Fruit fly (Drosophila melanogaster) whole organism, prepupa: ENCODE results near the gene JMJD5.

Experiments
- CG31627 ChIP-seq: fragments of 200-800 bp; sonication (Bioruptor generic); optimal IDR thresholded peaks from 3 replicates; lab custom pipeline; 2016; ENCODE audit warnings: missing biosample characterization, missing genetic modification characterization
- fd59A ChIP-seq: fragments of 200-800 bp; sonication (Bioruptor generic); optimal IDR thresholded peaks from 2 replicates; lab custom pipeline; 2017; ENCODE audit warnings: missing biosample characterization, mild to moderate bottlenecking, missing genetic modification characterization, missing genetic modification reagents
- net ChIP-seq: fragments of 200-800 bp; sonication (Bioruptor generic); optimal IDR thresholded peaks from 3 replicates; lab custom pipeline; 2016; ENCODE audit warnings: missing biosample characterization, missing genetic modification characterization
- salr ChIP-seq, 2 experiments: fragments of 200-800 bp; sonication (Bioruptor generic); optimal IDR thresholded peaks; 3 replicates each; lab custom pipeline; 2016 to 2018; ENCODE audit warnings: missing biosample characterization in 2 of 2, missing genetic modification characterization in 2 of 2, mild to moderate bottlenecking in 1 of 2

DNA sequence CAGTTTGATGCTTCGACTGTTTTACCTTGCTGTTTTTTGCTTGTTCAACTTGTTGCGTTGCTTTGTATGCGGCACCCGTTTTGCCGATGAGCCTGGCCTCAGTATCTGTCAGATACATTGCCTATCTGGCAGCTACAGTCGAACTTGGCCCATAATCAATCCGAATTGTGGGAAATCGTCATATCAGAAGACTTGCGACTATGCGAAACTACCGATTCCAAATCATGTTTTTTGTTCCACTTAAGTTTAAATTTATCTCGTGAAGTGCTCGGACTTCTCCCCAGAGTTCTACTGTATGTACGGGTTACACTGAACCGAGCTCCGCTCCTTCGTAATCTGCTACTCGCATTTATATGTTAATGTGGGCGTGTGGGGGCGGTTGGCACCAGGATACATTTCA lies 43.1 kb upstream of the JMJD5 start:
- no peak for TF ChIP-seq salr (GFP tag; optimal IDR thresholded peaks at IDR 0.05; lab: Kevin White, UChicago)
- TF ChIP-seq net (GFP tag; lab: Kevin White, UChicago) = no peak
- TF ChIP-seq CG31627 (GFP tag; lab: Kevin White, UChicago) = no peak
- no peak for TF ChIP-seq fd59A (GFP tag; lab: Kevin White, UChicago)
